Fruit fly (Drosophila melanogaster) whole organism, embryonic: ENCODE measurements around the gene rush.
A peak's percentile ranks its signal among the peaks of the same experiment; 100 is the strongest.

Source experiments
- Bdp1 ChIP-seq: fragments of 200-800 bp; sonication (Bioruptor generic); optimal IDR thresholded peaks from 3 replicates; lab custom pipeline; 2016; ENCODE audit warnings: missing biosample characterization, missing genetic modification characterization
- Bgb ChIP-seq: fragments of 200-800 bp; sonication (Bioruptor generic); IDR thresholded peaks from 2 replicates; pipeline ENCODE4 v1.3.6; 2022; ENCODE audit warnings: missing biosample characterization, missing genetic modification characterization; ENCODE audit not compliant: partially characterized antibody
- CG14860 ChIP-seq: fragments of 200-800 bp; sonication (Bioruptor generic); IDR thresholded peaks from 3 replicates; pipeline ENCODE4 v1.3.6; 2022; ENCODE audit warnings: missing biosample characterization, missing genetic modification characterization; ENCODE audit not compliant: partially characterized antibody
- CG18599 ChIP-seq: fragments of 200-800 bp; sonication (Bioruptor generic); optimal IDR thresholded peaks from 3 replicates; lab custom pipeline; 2017; ENCODE audit warnings: missing biosample characterization, missing genetic modification characterization, mild to moderate bottlenecking, moderate library complexity, missing genetic modification reagents
- CG2120 ChIP-seq: fragments of 200-800 bp; sonication (Bioruptor generic); optimal IDR thresholded peaks from 3 replicates; lab custom pipeline; 2016; ENCODE audit warnings: missing biosample characterization, missing genetic modification characterization
- CG30020 ChIP-seq: fragments of 200-800 bp; optimal IDR thresholded peaks from 2 replicates; lab custom pipeline; 2019; ENCODE audit warnings: missing biosample characterization, mild to moderate bottlenecking, missing genetic modification characterization, moderate library complexity
- CG3065 ChIP-seq: fragments of 200-800 bp; sonication (Bioruptor generic); optimal IDR thresholded peaks from 2 replicates; lab custom pipeline; 2016; ENCODE audit warnings: missing biosample characterization, missing genetic modification characterization
- CG34422 ChIP-seq: fragments of 200-800 bp; sonication (Bioruptor generic); IDR thresholded peaks from 3 replicates; pipeline ENCODE4 v1.3.6; 2022; ENCODE audit warnings: missing biosample characterization, missing genetic modification characterization
- CG3838 ChIP-seq: fragments of 200-800 bp; sonication (Bioruptor generic); optimal IDR thresholded peaks from 3 replicates; lab custom pipeline; 2016; ENCODE audit warnings: missing biosample characterization, missing genetic modification characterization
- CG3995 ChIP-seq: fragments of 200-800 bp; sonication (Bioruptor generic); optimal IDR thresholded peaks from 3 replicates; lab custom pipeline; 2016; ENCODE audit warnings: missing biosample characterization, missing genetic modification characterization
- CG42726 ChIP-seq: fragments of 200-800 bp; sonication (Bioruptor generic); IDR thresholded peaks from 2 replicates; pipeline ENCODE4 v1.3.6; 2022; ENCODE audit warnings: missing biosample characterization, missing genetic modification characterization; ENCODE audit not compliant: partially characterized antibody
- CG7963 ChIP-seq: fragments of 200-800 bp; sonication (Bioruptor generic); IDR thresholded peaks from 3 replicates; pipeline ENCODE4 v1.3.6; 2022; ENCODE audit warnings: missing biosample characterization, missing genetic modification characterization; ENCODE audit not compliant: partially characterized antibody
- CG8478 ChIP-seq: fragments of >200 bp; optimal IDR thresholded peaks from 2 replicates; lab custom pipeline; 2018
- Deaf1 ChIP-seq: fragments of 200-800 bp; optimal IDR thresholded peaks from 3 replicates; lab custom pipeline; 2019; ENCODE audit warnings: missing biosample characterization, mild to moderate bottlenecking, missing genetic modification characterization, moderate library complexity
- Dip3 ChIP-seq: fragments of 200-800 bp; sonication (Bioruptor generic); optimal IDR thresholded peaks from 3 replicates; lab custom pipeline; 2016; ENCODE audit warnings: missing biosample characterization, missing genetic modification characterization
- Drgx ChIP-seq: fragments of 200-800 bp; sonication (Bioruptor generic); IDR thresholded peaks from 2 replicates; pipeline ENCODE4 v1.3.6; 2022; ENCODE audit warnings: missing biosample characterization, missing genetic modification characterization
- E2f2 ChIP-seq: fragments of 200-800 bp; sonication (Bioruptor generic); IDR thresholded peaks from 2 replicates; pipeline ENCODE4 v1.3.6; 2022; ENCODE audit warnings: missing biosample characterization, missing genetic modification characterization
- Fer1 ChIP-seq: fragments of 200-800 bp; sonication (Bioruptor generic); optimal IDR thresholded peaks from 2 replicates; lab custom pipeline; 2017; ENCODE audit warnings: missing biosample characterization, mild to moderate bottlenecking, missing genetic modification characterization
- HLH4C ChIP-seq: fragments of 200-800 bp; sonication (Bioruptor generic); IDR thresholded peaks from 3 replicates; pipeline ENCODE4 v1.3.6; 2022; ENCODE audit warnings: missing biosample characterization, missing genetic modification characterization; ENCODE audit not compliant: partially characterized antibody
- HLHmδ ChIP-seq: fragments of 200-800 bp; sonication (Bioruptor generic); optimal IDR thresholded peaks from 2 replicates; lab custom pipeline; 2018; ENCODE audit warnings: missing biosample characterization, mild to moderate bottlenecking, missing genetic modification characterization, moderate library complexity
- Med ChIP-seq: fragments of 200-800 bp; sonication (Bioruptor generic); peaks from one replicate; lab custom pipeline; 2016; ENCODE audit warnings: missing biosample characterization, missing genetic modification characterization, mild to moderate bottlenecking, inconsistent platforms, moderate library complexity
- Meics ChIP-seq: fragments of 200-800 bp; sonication (Bioruptor generic); optimal IDR thresholded peaks from 2 replicates; lab custom pipeline; 2017; ENCODE audit warnings: missing biosample characterization, mild to moderate bottlenecking, missing genetic modification characterization
- Mrtf ChIP-seq: fragments of 200-800 bp; sonication (Bioruptor generic); IDR thresholded peaks from 3 replicates; pipeline ENCODE4 v1.3.6; 2022; ENCODE audit warnings: missing biosample characterization, missing genetic modification characterization
- Myb ChIP-seq: fragments of 200-800 bp; sonication (Bioruptor generic); optimal IDR thresholded peaks from 2 replicates; lab custom pipeline; 2016; ENCODE audit warnings: missing biosample characterization, missing genetic modification characterization
- Nf-YC ChIP-seq: fragments of 200-800 bp; optimal IDR thresholded peaks from 3 replicates; lab custom pipeline; 2019; ENCODE audit warnings: missing biosample characterization, mild to moderate bottlenecking, missing genetic modification characterization, moderate library complexity
- Opbp ChIP-seq: fragments of 200-800 bp; sonication (Bioruptor generic); IDR thresholded peaks from 3 replicates; pipeline ENCODE4 v1.3.6; 2022; ENCODE audit warnings: missing biosample characterization, missing genetic modification characterization; ENCODE audit not compliant: partially characterized antibody
- Sry-δ ChIP-seq: fragments of 200-800 bp; sonication (Bioruptor generic); optimal IDR thresholded peaks from 2 replicates; lab custom pipeline; 2016; ENCODE audit warnings: missing biosample characterization, missing genetic modification characterization
- bab2 ChIP-seq: fragments of 200-800 bp; sonication (Bioruptor generic); optimal IDR thresholded peaks from 2 replicates; lab custom pipeline; 2016; ENCODE audit warnings: missing biosample characterization, missing genetic modification characterization
- bbx ChIP-seq: fragments of 200-800 bp; sonication (Bioruptor generic); IDR thresholded peaks from 2 replicates; pipeline ENCODE4 v1.3.6; 2022; ENCODE audit warnings: missing biosample characterization, missing genetic modification characterization; ENCODE audit not compliant: partially characterized antibody
- caup ChIP-seq: fragments of 200-800 bp; sonication (Bioruptor generic); optimal IDR thresholded peaks from 3 replicates; lab custom pipeline; 2017; ENCODE audit warnings: missing biosample characterization, mild to moderate bottlenecking, missing genetic modification characterization, moderate library complexity; ENCODE audit not compliant: severe bottlenecking
- dmrt11E ChIP-seq: fragments of 200-800 bp; sonication (Bioruptor generic); optimal IDR thresholded peaks from 3 replicates; lab custom pipeline; 2018; ENCODE audit warnings: missing biosample characterization, mild to moderate bottlenecking, missing genetic modification characterization, moderate library complexity
- hb ChIP-seq: fragments of 200-800 bp; sonication (Bioruptor generic); IDR thresholded peaks from 3 replicates; pipeline ENCODE4 v1.3.6; 2022; ENCODE audit warnings: missing biosample characterization, missing genetic modification characterization; ENCODE audit not compliant: partially characterized antibody
- lab ChIP-seq: fragments of 200-800 bp; sonication (Bioruptor generic); optimal IDR thresholded peaks from 3 replicates; lab custom pipeline; 2017; ENCODE audit warnings: missing biosample characterization, missing genetic modification characterization, mild to moderate bottlenecking, moderate library complexity, missing genetic modification reagents
- oc ChIP-seq: fragments of 200-800 bp; sonication (Bioruptor generic); optimal IDR thresholded peaks from 2 replicates; lab custom pipeline; 2018; ENCODE audit warnings: missing biosample characterization, mild to moderate bottlenecking, missing genetic modification characterization, moderate library complexity
- otp ChIP-seq: fragments of 200-800 bp; sonication (Bioruptor generic); IDR thresholded peaks from 3 replicates; pipeline ENCODE4, ENCODE4 v1.3.6; 2022; ENCODE audit warnings: missing biosample characterization, missing genetic modification characterization
- pan ChIP-seq, 4 experiments: fragments of >200 bp in 3 of 4; fragments of 200-800 bp in 1 of 4; sonication (Bioruptor generic) in 1 of 4; optimal IDR thresholded peaks in 3 of 4; IDR thresholded peaks in 1 of 4; 2 replicates each; pipeline versions ENCODE4 v1.3.6 to Lab custom; 2017 to 2022; ENCODE audit warnings: missing biosample characterization in 2 of 4, missing genetic modification characterization in 2 of 4, mixed read lengths in 1 of 4
- phol ChIP-seq: fragments of 200-800 bp; sonication (Bioruptor generic); optimal IDR thresholded peaks from 3 replicates; lab custom pipeline; 2018; ENCODE audit warnings: missing biosample characterization, mild to moderate bottlenecking, missing genetic modification characterization, moderate library complexity
- psq ChIP-seq: fragments of 200-800 bp; sonication (Bioruptor generic); optimal IDR thresholded peaks from 2 replicates; lab custom pipeline; 2017; ENCODE audit warnings: missing biosample characterization, missing genetic modification characterization
- pum ChIP-seq: fragments of 200-800 bp; sonication (Bioruptor generic); optimal IDR thresholded peaks from 2 replicates; lab custom pipeline; 2016; ENCODE audit warnings: missing biosample characterization, missing genetic modification characterization
- repo ChIP-seq: fragments of 200-800 bp; sonication (Bioruptor generic); optimal IDR thresholded peaks from 2 replicates; lab custom pipeline; 2016; ENCODE audit warnings: missing biosample characterization, missing genetic modification characterization
- scrt ChIP-seq: fragments of 200-800 bp; sonication (Bioruptor generic); optimal IDR thresholded peaks from 2 replicates; lab custom pipeline; 2018; ENCODE audit warnings: missing biosample characterization, mild to moderate bottlenecking, missing genetic modification characterization, moderate library complexity
- sob ChIP-seq: fragments of 200-800 bp; sonication (Bioruptor generic); IDR thresholded peaks from 2 replicates; pipeline ENCODE4 v1.3.6; 2022; ENCODE audit warnings: missing biosample characterization, missing genetic modification characterization
- stc ChIP-seq: fragments of 200-800 bp; sonication (Bioruptor generic); IDR thresholded peaks from 2 replicates; pipeline ENCODE4 v1.3.6; 2022; ENCODE audit warnings: missing biosample characterization, missing genetic modification characterization
- toy ChIP-seq: fragments of 200-800 bp; sonication (Bioruptor generic); IDR thresholded peaks from 2 replicates; pipeline ENCODE4 v1.3.6; 2022; ENCODE audit warnings: missing biosample characterization, missing genetic modification characterization
- wdn ChIP-seq: fragments of 200-800 bp; sonication (Bioruptor generic); IDR thresholded peaks from 2 replicates; pipeline ENCODE4 v1.3.6; 2022; ENCODE audit warnings: missing biosample characterization, missing genetic modification characterization
- zen2 ChIP-seq: fragments of 200-800 bp; sonication (Bioruptor generic); IDR thresholded peaks from 3 replicates; pipeline ENCODE4 v1.3.6; 2022; ENCODE audit warnings: missing biosample characterization, missing genetic modification characterization; ENCODE audit not compliant: partially characterized antibody

Gene rush

dm6 chrX:1472222-1472621 lies 6.1 kb upstream of the rush start, which contains the start of gene CG14780:
CG14780 (plus strand) TSS chrX:1472522.
- TF ChIP-seq toy (no peak), E2f2 (GFP tag; lab: Robert Waterston, UW) (no peak), pan (optimal IDR thresholded peaks at IDR 0.05; lab: Kevin White, UChicago) (no peak), pan (GFP tag; optimal IDR thresholded peaks at IDR 0.05 in 1 of 2, IDR thresholded peaks at IDR 0.05 in 1 of 2) (no peak), CG34422 (GFP tag; lab: Robert Waterston, UW) (no peak), Nf-YC (tag; lab: Kevin White, UChicago) (no peak), phol (tag; lab: Kevin White, UChicago) (no peak), CG3838 (GFP tag; lab: Kevin White, UChicago) (no peak), pum (GFP tag; lab: Kevin White, UChicago) (no peak)
- TF ChIP-seq, all 482 proteins: peak for 0

DNA sequence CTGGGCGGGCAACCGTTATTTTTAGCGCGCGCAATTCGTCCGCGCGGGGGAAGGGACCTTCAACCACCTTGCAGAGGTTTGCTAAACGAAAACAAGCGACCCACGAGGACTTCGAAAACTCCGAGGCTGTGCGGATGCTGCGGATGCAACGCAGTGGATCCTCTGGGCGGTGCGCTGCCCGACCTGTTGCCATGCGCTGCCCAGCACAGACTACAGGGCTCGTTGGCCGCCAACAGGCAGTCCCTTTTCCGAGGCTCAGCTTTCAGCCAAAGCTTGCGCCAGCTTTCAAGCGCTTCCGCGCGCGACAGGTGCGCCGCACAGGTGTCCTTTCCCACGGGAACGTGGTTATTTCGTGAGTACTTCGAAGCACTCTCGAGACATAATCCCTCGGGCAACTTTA lies 1.9 kb upstream of the rush start:
- TF ChIP-seq stc (GFP tag; lab: Robert Waterston, UW) (no peak), Drgx (0 out of 2 replicates have a peak, but pooled peaks have one; percentile 3), Fer1 (GFP tag; lab: Kevin White, UChicago) (peak; percentile 87), caup (GFP tag; lab: Kevin White, UChicago) (no peak), CG14860 (GFP tag; lab: Robert Waterston, UW) (no peak), Deaf1 (tag; lab: Kevin White, UChicago) (peak; percentile 43), scrt (GFP tag; lab: Kevin White, UChicago) (peak; percentile 92)

DNA sequence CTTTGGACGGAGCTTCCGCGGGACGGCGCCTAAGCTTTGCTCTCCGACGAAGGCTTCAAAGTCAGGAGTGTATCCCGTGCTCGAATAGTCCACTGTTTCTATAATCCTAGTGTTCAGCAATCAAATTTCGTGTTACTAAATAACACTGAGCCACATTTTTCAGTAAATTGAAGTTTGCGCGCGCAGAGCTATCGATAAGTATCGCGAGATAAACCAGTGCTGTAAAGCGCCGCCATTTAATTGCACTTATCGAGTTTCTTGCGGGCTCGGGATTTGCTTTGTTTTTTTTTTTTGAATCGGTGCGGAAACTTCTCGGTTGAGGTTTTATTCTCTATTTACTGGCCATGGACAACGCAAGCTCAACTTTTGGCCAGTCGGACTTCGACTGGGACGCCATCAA lies 1.5 kb upstream of the rush start, which contains the start of the genes Rab27 and mei-38:
Gene Rab27 (minus strand): TSS at position 127 of the 400 bp plus-strand sequence.
Gene mei-38 (plus strand): TSS at position 216 of the 400 bp plus-strand sequence.
- TF ChIP-seq Bgb (GFP tag; lab: Robert Waterston, UW) (peak; percentile 75), dmrt11E (tag; lab: Kevin White, UChicago) (no peak), phol (tag; lab: Kevin White, UChicago) (peak; percentile 48), zen2 (GFP tag; lab: Robert Waterston, UW) (peak; percentile 57; the same call in 1 of the 3 replicates), sob (peak; percentile 61; the same call in 1 of the 2 replicates), otp (GFP tag; lab: Robert Waterston, UW) (no peak), Sry-δ (GFP tag; lab: Kevin White, UChicago) (peak; percentile 76), CG2120 (GFP tag; lab: Kevin White, UChicago) (peak; percentile 56), CG3995 (GFP tag; lab: Kevin White, UChicago) (no peak), CG7963 (GFP tag; lab: Robert Waterston, UW) (peak; percentile 53; the same call in 1 of the 3 replicates), HLHmδ (GFP tag; lab: Kevin White, UChicago) (no peak), HLH4C (GFP tag; lab: Robert Waterston, UW) (peak; percentile 62; the same call in 2 of the 3 replicates), psq (no peak), CG3838 (GFP tag; lab: Kevin White, UChicago) (no peak), pum (GFP tag; lab: Kevin White, UChicago) (no peak), Opbp (peak; percentile 78), wdn (GFP tag; lab: Robert Waterston, UW) (no peak), Myb (GFP tag; lab: Kevin White, UChicago) (peak; percentile 75), Dip3 (GFP tag; lab: Kevin White, UChicago) (peak; percentile 2), oc (no peak), bab2 (GFP tag; lab: Kevin White, UChicago) (peak; percentile 3), CG18599 (GFP tag; lab: Kevin White, UChicago) (peak; percentile 2), Bdp1 (GFP tag; lab: Kevin White, UChicago) (peak; percentile 22), Mrtf (GFP tag; lab: Robert Waterston, UW) (no peak), Med (GFP tag; lab: Kevin White, UChicago) (peak; percentile 76), CG42726 (GFP tag; lab: Robert Waterston, UW) (peak; percentile 72), hb (GFP tag; lab: Robert Waterston, UW) (no peak), CG30020 (tag; lab: Kevin White, UChicago) (no peak), bbx (GFP tag; lab: Robert Waterston, UW) (peak; percentile 65; the same call in 1 of the 2 replicates), repo (GFP tag; lab: Kevin White, UChicago) (peak; percentile 5), CG8478 (lab: Kevin White, UChicago) (no peak), lab (GFP tag; lab: Kevin White, UChicago) (peak; percentile 37), Meics (GFP tag; lab: Kevin White, UChicago) (no peak), CG3065 (GFP tag; lab: Kevin White, UChicago) (no peak)
